Fruit fly (Drosophila melanogaster): ENCODE results near the gene Exd2.

dm6 chr3R:11431395-11431977 is 4.0 kb downstream of the Exd2 start, which contains the start of the genes RpL24-like and CG5276:
- TF ChIP-seq Hr78 (GFP tag; optimal IDR thresholded peaks at IDR 0.05) (no peak), Myc (optimal IDR thresholded peaks at IDR 0.05) (peak; percentile 92), brk (GFP tag; optimal IDR thresholded peaks at IDR 0.05) (no peak), lola (GFP tag; optimal IDR thresholded peaks at IDR 0.05) (no peak), Rel (GFP tag; optimal IDR thresholded peaks at IDR 0.05) (no peak), Rel (tag; optimal IDR thresholded peaks at IDR 0.05) (no peak), fru (GFP tag; optimal IDR thresholded peaks at IDR 0.05) (no peak), woc (GFP tag; optimal IDR thresholded peaks at IDR 0.05) (no peak), psq (GFP tag; optimal IDR thresholded peaks at IDR 0.05) (no peak)
